Worm (Caenorhabditis elegans) whole organism, midembryonic: ENCODE results near the gene gplb-1.

Source experiments
- flt-1 ChIP-seq: fragments of 200-800 bp; sonication (Bioruptor generic); IDR thresholded peaks from 2 replicates; pipeline ENCODE4 v1.3.6; 2022; ENCODE audit warnings: missing genetic modification characterization, missing compliant biosample characterization
- med-1 ChIP-seq: sonication (generic microtip); optimal IDR thresholded peaks from 2 replicates; lab custom pipeline; 2017; ENCODE audit warnings: missing genetic modification characterization, mild to moderate bottlenecking, missing compliant biosample characterization, antibody characterized with exemption, missing genetic modification reagents; ENCODE audit not compliant: insufficient read depth
- ztf-23 ChIP-seq: fragments of 200-800 bp; sonication (Bioruptor generic); IDR thresholded peaks from 2 replicates; pipeline ENCODE4 v1.3.6; 2022; ENCODE audit warnings: missing genetic modification reagents, missing genetic modification characterization, missing compliant biosample characterization

- TF ChIP-seq flt-1 (GFP tag; lab: Robert Waterston, UW) (no peak), ztf-23 (no peak), med-1 (GFP tag; lab: Kevin White, UChicago) (no peak)
These were observed 44.8 kb downstream of the gplb-1 start for ce11 chrV:8426210-8426609.
